Worm (Caenorhabditis elegans): ENCODE results near the gene C49F5.3.

DNA sequence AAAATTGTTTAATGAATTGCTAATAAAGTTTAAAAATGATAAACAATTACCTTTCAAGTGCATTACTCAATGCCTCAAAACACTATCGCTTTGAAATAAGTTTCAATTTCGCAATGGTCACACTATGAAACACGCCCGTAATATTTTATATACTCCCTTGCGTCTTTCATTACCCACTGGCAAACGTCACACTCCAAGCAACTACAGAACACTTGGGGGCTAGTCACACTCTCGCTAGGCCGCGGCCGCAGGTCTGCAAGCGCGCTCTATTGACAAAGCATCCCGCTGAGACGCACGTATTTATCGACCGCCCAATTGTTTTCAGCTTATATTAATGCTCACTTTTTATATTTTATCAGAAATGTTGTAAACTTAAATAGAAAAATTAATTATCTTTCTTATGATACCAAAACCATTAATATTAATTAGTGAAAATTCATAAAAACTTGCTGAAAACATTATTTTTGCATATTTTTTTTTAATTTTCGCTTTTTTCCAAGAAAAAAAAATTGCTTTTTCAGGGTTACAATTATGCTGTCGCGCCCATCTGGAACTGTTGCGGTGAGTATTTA is 34.6 kb upstream of the C49F5.3 start, which contains the start of the genes nmat-1 and ucr-2.1:
- TF ChIP-seq W03F9.2 (tag; optimal IDR thresholded peaks at IDR 0.05) (peak; percentile 77), him-1 (tag; optimal IDR thresholded peaks at IDR 0.05) (no peak), dao-5 (tag; optimal IDR thresholded peaks at IDR 0.05) (no peak)

Data from whole organism, L4/young adult.